Worm (Caenorhabditis elegans) whole organism, L4/young adult: ENCODE results near the gene tor-1.

Source experiments
- W03F9.2 ChIP-seq: fragments of 150-350 bp; optimal IDR thresholded peaks from 2 replicates; lab custom pipeline; 2014; ENCODE audit warnings: missing biosample characterization, missing genetic modification characterization
- dao-5 ChIP-seq: sonication (generic microtip); optimal IDR thresholded peaks from 2 replicates; lab custom pipeline; 2016; ENCODE audit warnings: missing genotype, missing genetic modification characterization, moderate library complexity, missing compliant biosample characterization
- him-1 ChIP-seq: sonication (generic microtip); optimal IDR thresholded peaks from 2 replicates; lab custom pipeline; 2016; ENCODE audit warnings: missing genotype, missing genetic modification reagents, missing genetic modification characterization, missing compliant biosample characterization

DNA sequence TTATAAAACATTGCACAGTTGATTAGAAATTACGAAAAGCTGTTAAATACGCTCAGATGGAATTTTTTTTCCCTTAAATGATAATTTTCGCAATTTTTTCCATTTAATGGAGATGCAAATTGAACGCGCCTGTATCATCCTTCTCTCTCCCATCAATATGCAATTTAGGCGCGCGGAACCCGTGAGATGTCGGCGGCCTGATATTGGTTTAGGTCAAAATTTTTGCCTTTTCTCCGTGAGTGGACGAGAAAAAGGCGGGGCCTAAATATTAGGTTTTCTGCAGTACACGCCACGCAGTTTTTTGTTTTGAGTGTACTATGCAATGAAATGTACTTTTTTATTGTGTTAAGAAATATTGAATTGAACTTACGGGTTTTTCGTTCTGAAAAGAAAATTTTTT lies 4.3 kb upstream of the tor-1 start:
- TF ChIP-seq him-1 (tag; lab: Kevin White, UChicago) (no peak), W03F9.2 (tag; lab: Kevin White, UChicago) (no peak), dao-5 (tag; lab: Kevin White, UChicago) (no peak)
